Worm (Caenorhabditis elegans): ENCODE measurements around the gene gspd-1.

- TF ChIP-seq hmbx-1 (tag; optimal IDR thresholded peaks at IDR 0.05): no peak
- TF ChIP-seq sea-1 (GFP tag; conservative IDR thresholded peaks at IDR 0.05): no peak
- no peak for TF ChIP-seq flt-1 (GFP tag; IDR thresholded peaks at IDR 0.05)
- no peak for TF ChIP-seq ets-7 (tag; optimal IDR thresholded peaks at IDR 0.05)
- no peak for TF ChIP-seq ceh-13 (GFP tag; optimal IDR thresholded peaks at IDR 0.05)
- no peak for TF ChIP-seq ama-1 (optimal IDR thresholded peaks at IDR 0.05)
- TF ChIP-seq tbx-11 (GFP tag; IDR thresholded peaks at IDR 0.05): no peak
- no peak for TF ChIP-seq aly-1 (tag; optimal IDR thresholded peaks at IDR 0.05)
- no peak for TF ChIP-seq B0310.2 (tag; optimal IDR thresholded peaks at IDR 0.05)
Observed at ce11 chrIV:11307770-11308169, 9.4 kb upstream of the gspd-1 start.

Measured in whole organism, early embryonic.